Worm (Caenorhabditis elegans): ENCODE data around the gene pid-5.

pid-5 gene

ce11 chrV:4190232-4190631 is 14.6 kb downstream of the pid-5 start (continued):
- no peak for TF ChIP-seq cey-2 (tag; optimal IDR thresholded peaks at IDR 0.05; ENCODE audit: borderline replicate concordance, insufficient read depth)
- no peak for TF ChIP-seq jun-1 (tag; optimal IDR thresholded peaks at IDR 0.05)
- TF ChIP-seq daf-19 (GFP tag; conservative IDR thresholded peaks at IDR 0.05) = no peak
- no peak for TF ChIP-seq hlh-11 (tag; optimal IDR thresholded peaks at IDR 0.05)
- no peak for TF ChIP-seq ZK546.5 (tag; optimal IDR thresholded peaks at IDR 0.05)
- TF ChIP-seq R02D3.7 (tag; optimal IDR thresholded peaks at IDR 0.05) = no peak
- TF ChIP-seq nhr-42 (GFP tag; IDR thresholded peaks at IDR 0.05) = no peak
- TF ChIP-seq ceh-82 (tag; optimal IDR thresholded peaks at IDR 0.05) = no peak
- 0 out of 2 replicates have a peak, but pooled peaks have one; percentile 28 for TF ChIP-seq ctbp-1 (GFP tag; IDR thresholded peaks at IDR 0.05)
- no peak for TF ChIP-seq D1046.2 (GFP tag; IDR thresholded peaks at IDR 0.05)
- TF ChIP-seq lin-29 (GFP tag; IDR thresholded peaks at IDR 0.05) = peak; percentile 46; the same call in 1 of the 2 replicates
- no peak for TF ChIP-seq ZK337.2 (GFP tag; IDR thresholded peaks at IDR 0.05)
- TF ChIP-seq sdz-12 (GFP tag; optimal IDR thresholded peaks at IDR 0.05) = no peak
- TF ChIP-seq ces-1 (GFP tag; optimal IDR thresholded peaks at IDR 0.05) = no peak
- TF ChIP-seq dve-1 (tag; optimal IDR thresholded peaks at IDR 0.05; ENCODE audit: insufficient read depth) = no peak

ce11 chrV:4192688-4193471 is 17.2 kb downstream of the pid-5 start:
- no peak for TF ChIP-seq zip-11 (GFP tag; IDR thresholded peaks at IDR 0.05)
- no peak for TF ChIP-seq madf-9 (GFP tag; conservative IDR thresholded peaks at IDR 0.05)
- TF ChIP-seq aha-1 (tag) = peak; percentile 67
- TF ChIP-seq egl-27 (tag; optimal IDR thresholded peaks at IDR 0.05) = no peak
- TF ChIP-seq ceh-82 (tag; optimal IDR thresholded peaks at IDR 0.05) = no peak
- TF ChIP-seq mxl-3 (GFP tag; optimal IDR thresholded peaks at IDR 0.05) = peak; percentile 8
- no peak for TF ChIP-seq daf-8 (GFP tag; IDR thresholded peaks at IDR 0.05)
- no peak for TF ChIP-seq sdz-12 (GFP tag; optimal IDR thresholded peaks at IDR 0.05)
- no peak for TF ChIP-seq mdl-1 (tag; optimal IDR thresholded peaks at IDR 0.05)
- no peak for TF ChIP-seq dpl-1 (GFP tag; optimal IDR thresholded peaks at IDR 0.05)
- peak; percentile 35; the same call in 1 of the 2 replicates for TF ChIP-seq dmd-6 (GFP tag; IDR thresholded peaks at IDR 0.05)
- no peak for TF ChIP-seq dve-1 (tag; optimal IDR thresholded peaks at IDR 0.05; ENCODE audit: insufficient read depth)
- TF ChIP-seq nhr-111 (GFP tag; optimal IDR thresholded peaks at IDR 0.05) = no peak
- peak; percentile 43; the same call in 1 of the 2 replicates for TF ChIP-seq ceh-20 (GFP tag; IDR thresholded peaks at IDR 0.05)
- TF ChIP-seq nhr-42 (GFP tag; IDR thresholded peaks at IDR 0.05) = no peak
- no peak for TF ChIP-seq gei-8 (GFP tag; optimal IDR thresholded peaks at IDR 0.05)
- no peak for TF ChIP-seq pqm-1 (tag; optimal IDR thresholded peaks at IDR 0.05)
- no peak for TF ChIP-seq vab-7 (GFP tag; IDR thresholded peaks at IDR 0.05)
- TF ChIP-seq nhr-28 (tag; optimal IDR thresholded peaks at IDR 0.05) = peak; percentile 3
- no peak for TF ChIP-seq lir-3 (tag; optimal IDR thresholded peaks at IDR 0.05)
- peak; percentile 16 for TF ChIP-seq mes-2 (tag; optimal IDR thresholded peaks at IDR 0.05; ENCODE audit: poor library complexity, severe bottlenecking)

- TF ChIP-seq pqm-1 (tag; optimal IDR thresholded peaks at IDR 0.05) = no peak
- TF ChIP-seq egl-43 (GFP tag; IDR thresholded peaks at IDR 0.05) = peak; percentile 81
- peak; percentile 9 for TF ChIP-seq ama-1 (optimal IDR thresholded peaks at IDR 0.05)
- peak; percentile 49; the same call in 1 of the 2 replicates for TF ChIP-seq T26A8.4 (GFP tag; IDR thresholded peaks at IDR 0.05)
- no peak for TF ChIP-seq unc-130 (GFP tag; optimal IDR thresholded peaks at IDR 0.05)
- TF ChIP-seq zip-11 (GFP tag; IDR thresholded peaks at IDR 0.05) = no peak
- TF ChIP-seq unc-39 (tag; optimal IDR thresholded peaks at IDR 0.05) = no peak
- no peak for TF ChIP-seq cey-2 (tag; optimal IDR thresholded peaks at IDR 0.05; ENCODE audit: borderline replicate concordance, insufficient read depth)
- no peak for TF ChIP-seq F26F4.8 (GFP tag; conservative IDR thresholded peaks at IDR 0.05)
- peak; percentile 72 for TF ChIP-seq dpl-1 (GFP tag; optimal IDR thresholded peaks at IDR 0.05)
- no peak for TF ChIP-seq nhr-111 (GFP tag; optimal IDR thresholded peaks at IDR 0.05)
- TF ChIP-seq mep-1 (tag; optimal IDR thresholded peaks at IDR 0.05) = peak; percentile 90
- TF ChIP-seq mdl-1 (tag; optimal IDR thresholded peaks at IDR 0.05) = no peak
- peak; percentile 88 for TF ChIP-seq mes-2 (tag; optimal IDR thresholded peaks at IDR 0.05; ENCODE audit: poor library complexity, severe bottlenecking)
- no peak for TF ChIP-seq ceh-62 (tag; optimal IDR thresholded peaks at IDR 0.05)
- TF ChIP-seq nhr-28 (tag; optimal IDR thresholded peaks at IDR 0.05) = peak; percentile 55
- peak; percentile 56 for TF ChIP-seq nhr-48 (tag; optimal IDR thresholded peaks at IDR 0.05)
- peak in 1 of 2 experiments; percentile 66 for TF ChIP-seq hif-1 (tag; optimal IDR thresholded peaks at IDR 0.05)
- no peak for TF ChIP-seq jun-1 (tag; optimal IDR thresholded peaks at IDR 0.05)
- TF ChIP-seq daf-19 (GFP tag; conservative IDR thresholded peaks at IDR 0.05) = no peak
- TF ChIP-seq F37D6.2 (tag; optimal IDR thresholded peaks at IDR 0.05) = peak; percentile 64
- TF ChIP-seq sdz-12 (GFP tag; optimal IDR thresholded peaks at IDR 0.05) = no peak
- TF ChIP-seq lin-13 (GFP tag; optimal IDR thresholded peaks at IDR 0.05) = peak; percentile 66
- peak; percentile 53; the same call in 1 of the 2 replicates for TF ChIP-seq madf-9 (GFP tag; conservative IDR thresholded peaks at IDR 0.05)
Measured at ce11 chrV:4194587-4195211, 19.0 kb downstream of the pid-5 start, which contains the start of gene Y45G5AM.9. Gene Y45G5AM.9 (minus strand): TSS chrV:4194637.

Measured in whole organism, L4 larva.